Fruit fly (Drosophila melanogaster) whole organism, wandering third instar larva: ENCODE data around the gene CSN3.

Experiments used
- Jra ChIP-seq: sonication (Bioruptor generic); optimal IDR thresholded peaks from 2 replicates; lab custom pipeline; 2016; ENCODE audit warnings: missing biosample characterization, missing genetic modification characterization
- sv ChIP-seq: fragments of 200-800 bp; sonication (Bioruptor generic); optimal IDR thresholded peaks from 3 replicates; lab custom pipeline; 2016; ENCODE audit warnings: missing biosample characterization, missing genetic modification characterization

DNA sequence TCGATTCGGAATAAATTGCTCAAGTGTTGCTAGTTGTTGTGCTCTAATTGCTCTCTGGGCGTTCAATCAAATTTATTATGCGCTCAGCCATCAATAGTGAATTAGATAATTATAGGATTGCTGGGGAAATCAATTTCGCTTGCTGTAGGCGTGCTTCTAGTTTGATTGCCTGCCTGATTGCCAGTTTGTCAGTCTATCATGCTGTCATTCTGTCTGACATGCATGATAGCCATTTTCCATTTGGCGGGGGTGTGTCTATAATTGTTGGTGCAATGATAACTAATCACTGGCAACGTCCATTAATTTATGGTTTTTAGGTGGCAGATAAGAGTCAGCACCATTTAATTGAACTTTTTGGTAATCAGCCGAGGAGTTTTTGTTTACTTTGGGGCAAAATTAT is 16.2 kb upstream of the CSN3 start:
- TF ChIP-seq sv (GFP tag; lab: Kevin White, UChicago) (no peak), Jra (GFP tag; lab: Kevin White, UChicago) (no peak)
